Fruit fly (Drosophila melanogaster) whole organism: ENCODE data around the gene mxc.

Experiments
- CG8478 ChIP-seq: fragments of >200 bp; optimal IDR thresholded peaks from 2 replicates; lab custom pipeline; 2018; ENCODE audit warnings: inconsistent platforms
- EcR ChIP-seq, 2 experiments: fragments of >200 bp; optimal IDR thresholded peaks; 2 replicates each; lab custom pipeline; 2017; ENCODE audit warnings: missing biosample characterization in 2 of 2, missing genetic modification characterization in 2 of 2, missing genetic modification reagents in 2 of 2
- pan ChIP-seq: fragments of >200 bp; optimal IDR thresholded peaks from 2 replicates; lab custom pipeline; 2017
- psq ChIP-seq: fragments of >200 bp; optimal IDR thresholded peaks from 2 replicates; lab custom pipeline; 2017
- usp ChIP-seq: fragments of >200 bp; optimal IDR thresholded peaks from 2 replicates; lab custom pipeline; 2017; ENCODE audit warnings: missing biosample characterization, missing genetic modification characterization, mixed read lengths

dm6 chrX:9284024-9284738 is 40.9 kb upstream of the mxc start, which contains the start of gene lz:
- TF ChIP-seq CG8478 (no peak), usp (GFP tag; lab: Kevin White, UChicago) (no peak), psq (lab: Kevin White, UChicago) (no peak), EcR (GFP tag; optimal IDR thresholded peaks at IDR 0.05; lab: Kevin White, UChicago) (no peak), pan (lab: Kevin White, UChicago) (no peak)
